Worm (Caenorhabditis elegans): ENCODE measurements around the gene F27D9.2.

The F27D9.2 gene

DNA sequence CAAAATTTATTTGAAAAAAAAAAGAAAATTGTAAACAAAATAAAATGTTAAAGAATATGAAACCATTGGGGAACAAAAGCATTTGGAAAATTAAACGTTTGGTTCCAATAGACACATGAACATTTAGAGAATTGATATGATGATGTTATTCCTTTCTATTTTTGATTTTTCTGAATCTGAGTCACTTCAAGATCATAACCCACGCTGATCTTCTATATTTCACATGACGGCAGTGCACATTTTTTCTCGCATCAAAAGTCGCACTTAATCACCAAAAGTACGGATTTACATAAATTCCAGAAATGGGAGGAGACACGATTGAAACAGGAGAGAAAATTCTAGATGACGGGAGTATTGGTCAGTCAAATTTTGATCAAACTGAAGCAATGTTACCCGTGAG lies at the start of gene F27D9.2:
TSS of gene F27D9.2 (plus strand) at position 301 of the 400 bp plus-strand sequence.
- TF ChIP-seq dao-5 (tag; optimal IDR thresholded peaks at IDR 0.05) (no peak), W03F9.2 (tag; optimal IDR thresholded peaks at IDR 0.05) (no peak), him-1 (tag; optimal IDR thresholded peaks at IDR 0.05) (no peak)

DNA sequence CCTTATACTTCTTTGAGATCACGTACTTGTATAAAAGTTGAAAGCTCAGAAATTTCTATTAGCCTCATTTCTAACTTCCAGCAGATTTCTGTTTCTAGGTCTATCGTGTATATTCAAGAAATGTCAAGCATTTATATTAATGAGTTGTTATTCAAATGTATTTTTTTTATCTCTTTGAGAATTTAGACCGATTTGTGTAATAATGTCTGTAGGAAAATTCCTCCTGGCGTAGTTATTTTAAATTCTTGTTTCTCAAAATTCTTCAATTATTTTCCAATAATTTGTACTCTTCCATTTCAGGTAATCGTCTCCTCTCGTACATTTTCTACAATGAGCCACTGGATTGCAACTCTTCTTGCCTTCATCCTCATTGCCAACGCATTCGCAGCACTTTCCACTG lies 45.4 kb upstream of the F27D9.2 start, which contains the start of gene nlp-61:
TSS of gene nlp-61 (plus strand) at position 301 of the 400 bp plus-strand sequence.
- TF ChIP-seq W03F9.2 (tag; optimal IDR thresholded peaks at IDR 0.05) (no peak), him-1 (tag; optimal IDR thresholded peaks at IDR 0.05) (no peak), dao-5 (tag; optimal IDR thresholded peaks at IDR 0.05) (no peak)

DNA sequence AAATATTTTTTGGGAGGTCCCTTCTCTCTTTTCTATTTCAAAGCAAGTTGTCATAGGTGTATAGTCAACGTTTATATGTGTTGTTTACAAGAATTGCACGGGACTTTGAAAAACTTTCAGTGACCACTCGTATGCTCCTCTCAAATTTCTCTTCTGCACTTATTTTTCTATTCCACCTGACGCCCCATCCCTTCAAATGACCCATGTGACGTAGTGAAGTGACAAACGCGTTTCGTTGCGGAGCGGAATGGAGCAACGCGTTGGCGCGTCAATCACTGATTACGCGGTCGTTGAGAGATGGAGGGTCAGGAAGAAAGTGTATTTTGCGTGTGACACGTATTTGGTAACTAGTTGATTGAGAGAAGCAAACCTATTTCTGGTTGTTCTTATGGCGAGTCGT lies 36.8 kb upstream of the F27D9.2 start:
- no peak for TF ChIP-seq him-1 (tag; optimal IDR thresholded peaks at IDR 0.05)
- TF ChIP-seq W03F9.2 (tag; optimal IDR thresholded peaks at IDR 0.05), result no peak
- TF ChIP-seq dao-5 (tag; optimal IDR thresholded peaks at IDR 0.05), result no peak

DNA sequence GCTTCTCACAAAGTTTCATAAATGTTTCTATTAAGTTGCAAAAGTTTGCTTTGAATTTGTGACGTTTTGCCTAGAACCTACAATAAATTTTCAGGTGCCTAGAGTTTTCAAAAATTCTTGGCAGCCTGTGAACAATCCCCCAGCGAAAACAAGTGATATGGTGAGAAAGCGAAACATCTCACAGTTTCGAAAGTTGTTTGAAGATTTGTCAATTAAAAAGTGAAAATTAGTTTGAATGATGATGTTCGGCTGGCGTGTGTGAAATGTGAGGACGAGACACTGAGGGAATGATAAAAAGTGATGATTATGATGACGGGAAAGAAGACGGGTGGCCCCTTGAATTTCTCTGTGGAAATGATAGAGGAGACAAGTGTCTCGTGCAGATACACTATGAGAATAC lies 34.0 kb upstream of the F27D9.2 start:
- no peak for TF ChIP-seq dao-5 (tag; optimal IDR thresholded peaks at IDR 0.05)
- no peak for TF ChIP-seq W03F9.2 (tag; optimal IDR thresholded peaks at IDR 0.05)
- TF ChIP-seq him-1 (tag; optimal IDR thresholded peaks at IDR 0.05), result no peak

ce11 chrX:7640391-7640790 lies 32.4 kb upstream of the F27D9.2 start:
- no peak for TF ChIP-seq W03F9.2 (tag; optimal IDR thresholded peaks at IDR 0.05)
- no peak for TF ChIP-seq dao-5 (tag; optimal IDR thresholded peaks at IDR 0.05)
- TF ChIP-seq him-1 (tag; optimal IDR thresholded peaks at IDR 0.05), result no peak

ce11 chrX:7640811-7641210 lies 32.0 kb upstream of the F27D9.2 start:
- TF ChIP-seq dao-5 (tag; optimal IDR thresholded peaks at IDR 0.05), result no peak

DNA sequence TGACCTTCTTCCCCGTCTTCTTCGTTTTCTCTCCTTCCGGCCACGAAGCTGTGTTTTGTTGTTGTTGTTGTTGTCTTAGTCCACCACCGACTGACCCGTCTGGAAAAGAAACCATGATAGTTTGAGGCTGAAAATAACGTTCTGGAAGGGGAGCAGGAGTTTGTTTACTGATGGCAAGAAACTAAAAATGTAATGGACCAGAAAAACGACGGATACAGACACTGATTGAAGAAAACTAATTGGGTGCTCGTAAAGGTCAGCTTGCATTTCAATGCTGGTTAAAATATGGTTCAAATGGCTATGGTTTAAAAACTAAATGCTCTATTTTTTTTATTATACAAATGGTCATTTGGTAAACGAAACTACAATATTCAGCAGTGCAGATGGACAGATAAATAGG lies 27.5 kb upstream of the F27D9.2 start, which contains the start of gene F26A10.2:
TSS of gene F26A10.2 (minus strand) at position 101 of the 400 bp plus-strand sequence.
- TF ChIP-seq him-1 (tag; optimal IDR thresholded peaks at IDR 0.05), result no peak
- TF ChIP-seq W03F9.2 (tag; optimal IDR thresholded peaks at IDR 0.05), result no peak
- TF ChIP-seq dao-5 (tag; optimal IDR thresholded peaks at IDR 0.05), result no peak

ce11 chrX:7651219-7651958 lies 21.4 kb upstream of the F27D9.2 start:
- TF ChIP-seq W03F9.2 (tag; optimal IDR thresholded peaks at IDR 0.05) (no peak), dao-5 (tag; optimal IDR thresholded peaks at IDR 0.05) (no peak), him-1 (tag; optimal IDR thresholded peaks at IDR 0.05) (no peak)

DNA sequence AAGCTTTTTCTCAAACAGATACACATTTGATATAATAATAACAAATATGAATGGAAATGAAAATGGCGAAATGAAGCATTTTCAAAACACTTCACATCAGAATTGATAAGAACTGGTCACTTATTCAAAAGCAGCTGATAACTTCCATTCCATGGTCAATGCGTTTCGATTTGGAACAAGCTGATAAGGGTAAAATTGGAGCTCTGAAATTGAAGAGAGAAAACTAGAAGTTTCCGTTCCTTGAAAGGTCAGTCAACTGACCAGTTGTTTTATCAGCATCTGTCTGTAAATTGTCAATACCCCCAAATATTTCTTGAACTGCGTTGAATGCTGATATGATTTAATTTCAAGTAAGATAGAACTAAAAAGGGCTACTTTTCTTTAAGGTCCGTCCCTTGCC lies 20.5 kb upstream of the F27D9.2 start:
- TF ChIP-seq dao-5 (tag; optimal IDR thresholded peaks at IDR 0.05), result no peak
- no peak for TF ChIP-seq him-1 (tag; optimal IDR thresholded peaks at IDR 0.05)
- no peak for TF ChIP-seq W03F9.2 (tag; optimal IDR thresholded peaks at IDR 0.05)

- TF ChIP-seq W03F9.2 (tag; optimal IDR thresholded peaks at IDR 0.05), result no peak
- peak; percentile 30 for TF ChIP-seq him-1 (tag; optimal IDR thresholded peaks at IDR 0.05)
Measured at ce11 chrX:7653708-7654390, 18.9 kb upstream of the F27D9.2 start.

- TF ChIP-seq dao-5 (tag; optimal IDR thresholded peaks at IDR 0.05), result no peak
- no peak for TF ChIP-seq W03F9.2 (tag; optimal IDR thresholded peaks at IDR 0.05)
- TF ChIP-seq him-1 (tag; optimal IDR thresholded peaks at IDR 0.05), result no peak
Measured at ce11 chrX:7655469-7656003, 17.3 kb upstream of the F27D9.2 start.

ce11 chrX:7656875-7657274 lies 15.9 kb upstream of the F27D9.2 start, which contains the start of gene F27D9.12:
Gene F27D9.12 (minus strand): TSS chrX:7656975.
- no peak for TF ChIP-seq dao-5 (tag; optimal IDR thresholded peaks at IDR 0.05)
- TF ChIP-seq him-1 (tag; optimal IDR thresholded peaks at IDR 0.05), result no peak
- no peak for TF ChIP-seq W03F9.2 (tag; optimal IDR thresholded peaks at IDR 0.05)

DNA sequence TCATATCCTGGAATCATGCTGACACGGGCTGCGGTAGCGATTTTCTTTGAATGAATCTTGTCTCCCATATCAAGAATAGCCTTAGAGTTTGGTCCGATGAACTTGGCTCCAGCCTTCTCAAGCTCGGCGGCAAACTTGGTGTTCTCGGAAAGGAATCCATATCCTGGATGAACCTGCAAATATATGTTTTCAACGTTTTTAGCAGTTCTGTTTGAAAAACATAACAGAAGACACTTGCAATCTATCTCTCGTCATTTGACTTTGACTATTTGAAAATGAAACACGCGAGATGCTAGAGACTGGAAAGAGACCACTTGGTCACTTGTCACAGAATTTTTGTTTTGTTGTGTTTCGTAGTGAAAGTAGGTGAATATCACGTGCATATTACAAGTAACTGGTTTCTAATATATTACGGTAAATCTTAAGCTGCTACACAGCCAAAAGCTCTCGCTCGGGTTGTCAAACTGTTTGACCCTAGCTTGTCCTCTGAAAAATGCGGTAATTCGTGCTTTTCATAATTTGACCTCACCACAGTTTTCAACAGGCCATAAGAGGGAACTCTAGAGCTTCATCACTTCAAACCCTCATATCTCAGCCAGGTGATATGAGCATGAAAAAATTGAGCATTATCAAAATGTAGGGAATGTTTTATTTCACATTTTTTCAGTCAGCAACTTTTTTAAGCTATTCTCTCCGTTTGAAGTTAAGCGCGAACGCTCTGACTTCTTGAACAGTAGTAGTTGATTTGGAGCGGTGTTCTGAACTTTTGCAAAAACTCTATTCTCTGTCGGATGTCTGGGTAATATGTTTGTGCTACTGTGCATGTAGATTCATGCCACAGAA lies 13.0 kb upstream of the F27D9.2 start:
- TF ChIP-seq dao-5 (tag; optimal IDR thresholded peaks at IDR 0.05), result no peak
- no peak for TF ChIP-seq him-1 (tag; optimal IDR thresholded peaks at IDR 0.05)
- TF ChIP-seq W03F9.2 (tag; optimal IDR thresholded peaks at IDR 0.05), result no peak
